Fruit fly (Drosophila melanogaster) whole organism: ENCODE measurements around the gene kni.

Experiments used
- CG8478 ChIP-seq: fragments of >200 bp; optimal IDR thresholded peaks from 2 replicates; lab custom pipeline; 2018; ENCODE audit warnings: inconsistent platforms
- Dll ChIP-seq: fragments of >200 bp; optimal IDR thresholded peaks from 2 replicates; lab custom pipeline; 2017
- EcR ChIP-seq, 2 experiments: fragments of >200 bp; optimal IDR thresholded peaks; 2 replicates each; lab custom pipeline; 2017; ENCODE audit warnings: missing biosample characterization in 2 of 2, missing genetic modification characterization in 2 of 2, missing genetic modification reagents in 2 of 2
- pan ChIP-seq: fragments of >200 bp; optimal IDR thresholded peaks from 2 replicates; lab custom pipeline; 2017
- psq ChIP-seq: fragments of >200 bp; optimal IDR thresholded peaks from 2 replicates; lab custom pipeline; 2017
- usp ChIP-seq: fragments of >200 bp; optimal IDR thresholded peaks from 2 replicates; lab custom pipeline; 2017; ENCODE audit warnings: missing biosample characterization, missing genetic modification characterization, mixed read lengths

The kni gene

dm6 chr3L:20687134-20687787, 7.9 kb downstream of the kni start:
- TF ChIP-seq pan: no peak
- no peak for TF ChIP-seq usp (GFP tag; lab: Kevin White, UChicago)
- no peak for TF ChIP-seq EcR (GFP tag; optimal IDR thresholded peaks at IDR 0.05; lab: Kevin White, UChicago)
- TF ChIP-seq CG8478 (lab: Kevin White, UChicago): no peak
- TF ChIP-seq Dll (lab: Kevin White, UChicago): no peak
- TF ChIP-seq psq (lab: Kevin White, UChicago): no peak

dm6 chr3L:20685079-20685478, 10.1 kb downstream of the kni start:
- TF ChIP-seq CG8478 (lab: Kevin White, UChicago) (no peak), Dll (lab: Kevin White, UChicago) (no peak)

DNA sequence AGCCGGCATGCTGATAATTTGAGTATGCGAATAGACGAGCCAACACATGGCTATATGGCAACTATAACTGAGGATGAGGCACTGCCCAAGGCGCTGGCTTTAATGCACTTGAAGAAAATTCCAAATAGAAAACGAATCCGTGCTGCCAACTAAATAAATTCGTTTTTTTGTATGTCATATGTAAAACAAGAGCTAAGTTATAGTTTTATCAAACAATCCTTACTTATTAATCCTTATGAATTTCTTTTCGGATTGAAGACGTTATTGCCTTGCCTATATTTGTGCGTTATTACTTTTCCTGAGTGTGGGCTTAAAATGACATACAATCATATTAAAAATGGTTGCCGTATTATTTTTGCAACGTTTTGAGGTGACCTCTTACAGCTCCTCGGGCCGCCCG, 18.7 kb downstream of the kni start:
- TF ChIP-seq pan: no peak
- TF ChIP-seq Dll (lab: Kevin White, UChicago): no peak
- no peak for TF ChIP-seq EcR (GFP tag; optimal IDR thresholded peaks at IDR 0.05; lab: Kevin White, UChicago)
- TF ChIP-seq psq (lab: Kevin White, UChicago): no peak
- TF ChIP-seq CG8478 (lab: Kevin White, UChicago): no peak
- no peak for TF ChIP-seq usp (GFP tag; lab: Kevin White, UChicago)

DNA sequence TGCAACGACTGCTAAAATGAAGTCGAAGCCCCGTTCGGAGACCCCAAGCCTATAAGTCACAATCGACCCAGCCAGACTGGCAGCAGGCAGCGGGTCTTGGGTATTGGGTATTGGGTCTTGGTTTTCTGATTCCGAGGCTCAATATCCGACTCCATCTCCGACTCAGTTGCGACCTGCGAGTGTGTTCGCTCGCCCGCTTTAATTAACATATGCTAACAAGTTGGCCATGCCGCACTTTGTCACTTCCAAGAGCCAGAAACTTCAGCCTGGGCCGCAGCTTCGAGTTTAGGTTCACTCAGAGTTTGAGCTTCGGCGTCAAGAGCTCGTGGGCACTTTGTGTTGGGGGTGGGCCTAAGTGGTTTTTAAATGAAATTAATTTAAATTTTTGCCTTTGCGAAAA, 21.3 kb downstream of the kni start:
- TF ChIP-seq usp (GFP tag; lab: Kevin White, UChicago) (no peak), pan (no peak), CG8478 (lab: Kevin White, UChicago) (no peak), EcR (GFP tag; optimal IDR thresholded peaks at IDR 0.05; lab: Kevin White, UChicago) (no peak), Dll (lab: Kevin White, UChicago) (no peak), psq (lab: Kevin White, UChicago) (no peak)

DNA sequence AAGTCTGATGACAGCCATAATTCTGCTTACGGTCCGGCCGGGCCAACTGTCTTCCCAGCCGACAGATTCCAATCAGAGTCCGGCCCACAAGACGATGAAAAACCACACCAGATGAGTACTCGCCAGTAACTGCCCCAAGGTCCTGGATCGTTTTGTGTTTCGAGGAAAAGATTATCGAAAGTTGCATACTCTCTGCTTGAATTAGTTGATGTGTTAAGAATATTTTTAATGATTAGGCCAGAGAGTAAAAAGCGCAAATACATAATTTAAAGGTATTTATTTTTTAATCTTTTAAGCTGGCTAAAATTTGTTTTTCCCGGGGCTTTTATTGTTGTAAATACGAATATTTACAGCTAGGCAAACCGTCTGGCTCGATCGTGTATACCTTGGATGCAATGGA, 22.8 kb downstream of the kni start:
- no peak for TF ChIP-seq CG8478 (lab: Kevin White, UChicago)
- TF ChIP-seq psq (lab: Kevin White, UChicago): no peak
- no peak for TF ChIP-seq Dll (lab: Kevin White, UChicago)
- TF ChIP-seq usp (GFP tag; lab: Kevin White, UChicago): no peak
- TF ChIP-seq EcR (GFP tag; optimal IDR thresholded peaks at IDR 0.05; lab: Kevin White, UChicago): no peak
- no peak for TF ChIP-seq pan

dm6 chr3L:20671659-20672058, 23.5 kb downstream of the kni start:
- no peak for TF ChIP-seq EcR (GFP tag; optimal IDR thresholded peaks at IDR 0.05; lab: Kevin White, UChicago)
- TF ChIP-seq usp (GFP tag; lab: Kevin White, UChicago): no peak
- no peak for TF ChIP-seq pan
- TF ChIP-seq CG8478 (lab: Kevin White, UChicago): no peak
- TF ChIP-seq Dll (lab: Kevin White, UChicago): no peak
- no peak for TF ChIP-seq psq (lab: Kevin White, UChicago)

- TF ChIP-seq pan (no peak), EcR (GFP tag; optimal IDR thresholded peaks at IDR 0.05; lab: Kevin White, UChicago) (no peak), CG8478 (lab: Kevin White, UChicago) (no peak), usp (GFP tag; lab: Kevin White, UChicago) (no peak), psq (lab: Kevin White, UChicago) (no peak), Dll (lab: Kevin White, UChicago) (no peak)
Measured at dm6 chr3L:20667408-20667807, 27.8 kb downstream of the kni start.

- TF ChIP-seq pan (no peak), psq (lab: Kevin White, UChicago) (no peak), CG8478 (lab: Kevin White, UChicago) (no peak), usp (GFP tag; lab: Kevin White, UChicago) (no peak), EcR (GFP tag; optimal IDR thresholded peaks at IDR 0.05; lab: Kevin White, UChicago) (no peak), Dll (lab: Kevin White, UChicago) (no peak)
Measured at dm6 chr3L:20663967-20664366, 31.2 kb downstream of the kni start.

DNA sequence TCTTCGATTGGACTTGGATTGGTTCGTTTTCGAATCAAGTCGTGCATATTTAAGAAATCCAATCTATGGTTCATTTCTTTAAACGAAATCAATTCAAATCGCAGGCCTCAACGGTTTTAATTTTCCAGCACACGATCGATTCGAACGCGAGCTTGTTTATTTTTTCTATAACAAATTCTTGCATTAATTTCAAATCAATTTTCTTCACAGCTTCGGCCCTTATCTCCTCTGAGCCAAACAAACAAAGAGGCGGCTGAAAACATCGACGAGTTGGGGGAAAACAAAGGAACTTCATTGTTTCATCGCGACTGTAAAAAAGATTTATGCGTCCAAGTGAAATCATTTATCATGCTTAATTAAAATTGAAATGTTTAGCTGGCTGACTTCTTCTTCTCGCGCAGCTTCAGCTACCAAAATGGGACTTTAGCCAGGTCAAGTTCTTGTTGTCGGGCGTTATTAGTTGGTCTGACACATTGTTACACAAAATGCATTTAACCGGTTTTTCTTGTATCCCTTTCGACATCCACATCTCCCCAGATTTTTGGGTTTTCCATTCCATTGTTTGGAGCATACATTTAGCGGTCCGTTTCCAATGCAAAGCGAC, 33.2 kb downstream of the kni start:
- TF ChIP-seq CG8478 (lab: Kevin White, UChicago): no peak
- no peak for TF ChIP-seq psq (lab: Kevin White, UChicago)
- TF ChIP-seq pan: no peak
- no peak for TF ChIP-seq Dll (lab: Kevin White, UChicago)
- no peak for TF ChIP-seq EcR (GFP tag; optimal IDR thresholded peaks at IDR 0.05; lab: Kevin White, UChicago)

DNA sequence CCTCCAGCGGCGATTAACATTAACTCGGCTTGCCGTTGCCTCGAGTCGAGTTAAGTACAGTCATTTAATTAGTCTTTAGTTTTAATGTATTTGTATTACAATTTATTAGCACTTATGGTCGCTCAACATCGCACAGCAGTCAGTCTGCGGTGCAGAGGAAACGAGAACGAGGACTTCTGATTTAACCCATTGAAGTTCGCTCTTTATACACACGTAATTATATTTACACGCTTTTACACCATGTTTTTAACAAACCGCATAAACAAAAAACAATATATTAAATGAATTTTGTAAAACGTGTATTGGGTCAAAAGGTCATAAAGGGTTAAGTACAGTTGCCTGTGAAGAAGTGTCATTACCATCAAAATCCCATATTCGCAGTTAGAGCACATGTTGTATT, 34.0 kb downstream of the kni start:
- TF ChIP-seq CG8478 (lab: Kevin White, UChicago) (no peak), psq (lab: Kevin White, UChicago) (no peak), usp (GFP tag; lab: Kevin White, UChicago) (no peak), Dll (lab: Kevin White, UChicago) (no peak), pan (no peak), EcR (GFP tag; optimal IDR thresholded peaks at IDR 0.05; lab: Kevin White, UChicago) (no peak)

DNA sequence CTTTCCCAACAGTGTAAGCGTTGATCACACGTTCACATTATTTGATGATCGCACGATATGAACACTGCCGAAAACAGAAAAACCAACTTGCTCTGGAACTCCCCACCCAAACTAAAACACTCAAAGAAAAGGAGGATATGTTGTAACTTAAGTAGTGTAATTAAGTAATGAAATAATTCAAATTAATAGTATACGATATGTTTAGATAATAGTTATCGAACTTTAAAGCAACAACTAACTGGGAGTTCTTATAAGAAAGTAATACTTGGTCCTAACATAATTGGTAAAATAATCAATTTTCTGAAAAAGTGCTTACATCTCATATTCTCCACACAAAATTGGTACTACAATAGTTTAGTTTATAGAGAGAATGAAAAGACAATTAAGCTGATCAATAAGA, 38.1 kb downstream of the kni start:
- TF ChIP-seq EcR (GFP tag; optimal IDR thresholded peaks at IDR 0.05; lab: Kevin White, UChicago) (no peak), CG8478 (lab: Kevin White, UChicago) (no peak), usp (GFP tag; lab: Kevin White, UChicago) (no peak), psq (lab: Kevin White, UChicago) (no peak), pan (no peak), Dll (lab: Kevin White, UChicago) (no peak)

dm6 chr3L:20648957-20649356, 46.2 kb downstream of the kni start:
- TF ChIP-seq psq (lab: Kevin White, UChicago): no peak
- TF ChIP-seq usp (GFP tag; lab: Kevin White, UChicago): no peak
- no peak for TF ChIP-seq CG8478 (lab: Kevin White, UChicago)
- no peak for TF ChIP-seq EcR (GFP tag; optimal IDR thresholded peaks at IDR 0.05; lab: Kevin White, UChicago)
- TF ChIP-seq Dll (lab: Kevin White, UChicago): no peak
- no peak for TF ChIP-seq pan
